Fruit fly (Drosophila melanogaster): Measurements from ENCODE around the gene if.

Gene if

dm6 chrX:16737878-16738277, 45.4 kb downstream of the if start, which contains the start of gene TwdlZ:
TSS of gene TwdlZ (plus strand) at chrX:16738178.
- TF ChIP-seq h (optimal IDR thresholded peaks at IDR 0.05): no peak
- no peak for TF ChIP-seq psq (optimal IDR thresholded peaks at IDR 0.05)
- TF ChIP-seq Myc (optimal IDR thresholded peaks at IDR 0.05): no peak
- TF ChIP-seq ttk (optimal IDR thresholded peaks at IDR 0.05): no peak
- no peak for TF ChIP-seq Sin3A (optimal IDR thresholded peaks at IDR 0.05)
- no peak for TF ChIP-seq insv (optimal IDR thresholded peaks at IDR 0.05)

- TF ChIP-seq Myc (optimal IDR thresholded peaks at IDR 0.05) (no peak), ttk (optimal IDR thresholded peaks at IDR 0.05) (no peak), Sin3A (optimal IDR thresholded peaks at IDR 0.05) (no peak), h (optimal IDR thresholded peaks at IDR 0.05) (no peak), insv (optimal IDR thresholded peaks at IDR 0.05) (no peak), psq (optimal IDR thresholded peaks at IDR 0.05) (no peak)
Observed at dm6 chrX:16736180-16736579, 47.1 kb downstream of the if start.

- TF ChIP-seq Sin3A (optimal IDR thresholded peaks at IDR 0.05): no peak
- no peak for TF ChIP-seq ttk (optimal IDR thresholded peaks at IDR 0.05)
- no peak for TF ChIP-seq Myc (optimal IDR thresholded peaks at IDR 0.05)
- no peak for TF ChIP-seq insv (optimal IDR thresholded peaks at IDR 0.05)
- no peak for TF ChIP-seq psq (optimal IDR thresholded peaks at IDR 0.05)
- TF ChIP-seq h (optimal IDR thresholded peaks at IDR 0.05): no peak
Observed at dm6 chrX:16734647-16735046, 48.6 kb downstream of the if start, which contains the start of gene TwdlY. TSS of gene TwdlY (plus strand) at chrX:16734947.

dm6 chrX:16733244-16733643, 50.0 kb downstream of the if start:
- no peak for TF ChIP-seq Myc (optimal IDR thresholded peaks at IDR 0.05)
- no peak for TF ChIP-seq insv (optimal IDR thresholded peaks at IDR 0.05)

dm6 chrX:16730791-16731190, 52.4 kb downstream of the if start, which contains the start of gene TwdlX:
TSS of gene TwdlX (plus strand) at chrX:16731091.
- TF ChIP-seq h (optimal IDR thresholded peaks at IDR 0.05) (no peak), psq (optimal IDR thresholded peaks at IDR 0.05) (no peak), ttk (optimal IDR thresholded peaks at IDR 0.05) (no peak), Myc (optimal IDR thresholded peaks at IDR 0.05) (no peak), Sin3A (optimal IDR thresholded peaks at IDR 0.05) (no peak), insv (optimal IDR thresholded peaks at IDR 0.05) (no peak)

- TF ChIP-seq h (optimal IDR thresholded peaks at IDR 0.05): no peak
- no peak for TF ChIP-seq insv (optimal IDR thresholded peaks at IDR 0.05)
- no peak for TF ChIP-seq ttk (optimal IDR thresholded peaks at IDR 0.05)
- TF ChIP-seq Myc (optimal IDR thresholded peaks at IDR 0.05): no peak
- no peak for TF ChIP-seq Sin3A (optimal IDR thresholded peaks at IDR 0.05)
- no peak for TF ChIP-seq psq (optimal IDR thresholded peaks at IDR 0.05)
Observed at dm6 chrX:16724544-16724943, 58.7 kb downstream of the if start.

- TF ChIP-seq Sin3A (optimal IDR thresholded peaks at IDR 0.05): no peak
- no peak for TF ChIP-seq ttk (optimal IDR thresholded peaks at IDR 0.05)
- no peak for TF ChIP-seq Myc (optimal IDR thresholded peaks at IDR 0.05)
- TF ChIP-seq psq (optimal IDR thresholded peaks at IDR 0.05): no peak
- TF ChIP-seq insv (optimal IDR thresholded peaks at IDR 0.05): no peak
- no peak for TF ChIP-seq h (optimal IDR thresholded peaks at IDR 0.05)
Observed at dm6 chrX:16723203-16724173, 59.7 kb downstream of the if start.

- TF ChIP-seq ttk (optimal IDR thresholded peaks at IDR 0.05) (no peak), psq (optimal IDR thresholded peaks at IDR 0.05) (no peak), h (optimal IDR thresholded peaks at IDR 0.05) (no peak), insv (optimal IDR thresholded peaks at IDR 0.05) (no peak), Sin3A (optimal IDR thresholded peaks at IDR 0.05) (no peak)
Observed at dm6 chrX:16721168-16721567, 62.1 kb downstream of the if start, which contains the start of the genes CG32572 and CG34325. TSS of gene CG32572 (plus strand) at chrX:16721183. TSS of gene CG34325 (minus strand) at chrX:16721411.

dm6 chrX:16718169-16718723, 65.0 kb downstream of the if start:
- TF ChIP-seq insv (optimal IDR thresholded peaks at IDR 0.05): no peak
- TF ChIP-seq Sin3A (optimal IDR thresholded peaks at IDR 0.05): no peak
- TF ChIP-seq psq (optimal IDR thresholded peaks at IDR 0.05): no peak
- no peak for TF ChIP-seq ttk (optimal IDR thresholded peaks at IDR 0.05)
- no peak for TF ChIP-seq h (optimal IDR thresholded peaks at IDR 0.05)
- TF ChIP-seq Myc (optimal IDR thresholded peaks at IDR 0.05): no peak

- no peak for TF ChIP-seq ttk (optimal IDR thresholded peaks at IDR 0.05)
- TF ChIP-seq insv (optimal IDR thresholded peaks at IDR 0.05): no peak
- TF ChIP-seq Myc (optimal IDR thresholded peaks at IDR 0.05): no peak
- no peak for TF ChIP-seq Sin3A (optimal IDR thresholded peaks at IDR 0.05)
Observed at dm6 chrX:16716649-16717048, 66.6 kb downstream of the if start.

- TF ChIP-seq Myc (optimal IDR thresholded peaks at IDR 0.05) (no peak), h (optimal IDR thresholded peaks at IDR 0.05) (no peak), ttk (optimal IDR thresholded peaks at IDR 0.05) (no peak), psq (optimal IDR thresholded peaks at IDR 0.05) (no peak), Sin3A (optimal IDR thresholded peaks at IDR 0.05) (no peak), insv (optimal IDR thresholded peaks at IDR 0.05) (no peak)
Observed at dm6 chrX:16711003-16711402, 72.2 kb downstream of the if start, which contains the start of gene CG13008. TSS of gene CG13008 (plus strand) at chrX:16711303.

dm6 chrX:16706774-16707173, 76.5 kb downstream of the if start, which contains the start of gene CG9672:
TSS of gene CG9672 (minus strand) at chrX:16706874.
- TF ChIP-seq ttk (optimal IDR thresholded peaks at IDR 0.05): no peak
- no peak for TF ChIP-seq Myc (optimal IDR thresholded peaks at IDR 0.05)
- TF ChIP-seq psq (optimal IDR thresholded peaks at IDR 0.05): no peak
- TF ChIP-seq h (optimal IDR thresholded peaks at IDR 0.05): no peak
- no peak for TF ChIP-seq insv (optimal IDR thresholded peaks at IDR 0.05)
- no peak for TF ChIP-seq Sin3A (optimal IDR thresholded peaks at IDR 0.05)
